Worm (Caenorhabditis elegans): ENCODE results near the gene F40F4.7.

Gene F40F4.7

DNA sequence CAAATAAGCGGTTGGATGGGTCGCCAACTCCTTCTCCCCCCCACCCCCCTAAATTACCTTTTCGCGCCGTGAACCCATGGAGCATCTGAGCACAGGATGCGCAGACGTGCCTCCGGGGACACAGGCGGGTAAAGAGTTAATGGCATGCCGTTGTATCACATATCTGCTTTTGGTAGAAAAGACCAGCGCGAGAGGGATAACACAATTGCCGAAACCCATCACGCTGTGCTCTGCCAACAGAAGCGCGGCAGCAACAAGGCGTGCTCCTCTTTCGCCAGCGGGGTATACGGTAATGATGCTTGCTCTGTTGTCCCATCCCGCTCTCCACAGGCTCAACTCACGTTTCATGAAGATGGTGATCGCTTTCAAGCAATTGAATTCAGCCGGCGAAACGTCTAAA lies 48.4 kb downstream of the F40F4.7 start:
- no peak for TF ChIP-seq unc-62 (GFP tag; optimal IDR thresholded peaks at IDR 0.05)

Measured in whole organism, dauer.